Fruit fly (Drosophila melanogaster): ENCODE measurements around the gene milt.

- TF ChIP-seq CG11093 (GFP tag; IDR thresholded peaks at IDR 0.05): no peak
- TF ChIP-seq CG8765 (GFP tag; IDR thresholded peaks at IDR 0.05): no peak
- no peak for TF ChIP-seq psq (GFP tag; optimal IDR thresholded peaks at IDR 0.05)
- TF ChIP-seq Fer2 (tag; optimal IDR thresholded peaks at IDR 0.05): no peak
- no peak for TF ChIP-seq klu (GFP tag; IDR thresholded peaks at IDR 0.05)
Measured at dm6 chr2L:7011962-7012361, 25.7 kb upstream of the milt start, which contains the start of gene CG43321.
